Worm (Caenorhabditis elegans) whole organism, L4 larva: ENCODE data around the gene rib-1.

Experiments used
- F44E2.7 ChIP-seq: fragments of 200-800 bp; sonication (Bioruptor generic); IDR thresholded peaks from 2 replicates; pipeline ENCODE4 v2.1.2; 2022; ENCODE audit warnings: missing genetic modification characterization, missing compliant biosample characterization
- F49E8.2 ChIP-seq: sonication (generic microtip); optimal IDR thresholded peaks from 2 replicates; lab custom pipeline; 2016; ENCODE audit warnings: missing compliant biosample characterization, mild to moderate bottlenecking, missing genetic modification characterization, borderline replicate concordance
- T20F7.1 ChIP-seq: fragments of 200-800 bp; sonication (Bioruptor generic); optimal IDR thresholded peaks from 2 replicates; lab custom pipeline; 2018; ENCODE audit warnings: mild to moderate bottlenecking, missing genetic modification characterization, missing compliant biosample characterization
- Y105C5A.15 ChIP-seq: fragments of 200-800 bp; sonication (Bioruptor generic); IDR thresholded peaks from 2 replicates; pipeline ENCODE4 v1.3.6; 2022; ENCODE audit warnings: missing genetic modification characterization, missing compliant biosample characterization
- Y48G9A.11 ChIP-seq: fragments of 200-800 bp; sonication (Bioruptor generic); IDR thresholded peaks from 2 replicates; pipeline ENCODE4 v1.3.6; 2022; ENCODE audit warnings: missing genetic modification reagents, missing genetic modification characterization, missing compliant biosample characterization
- ZK546.5 ChIP-seq, 2 experiments: sonication (generic microtip); optimal IDR thresholded peaks; 2 replicates each; lab custom pipeline; 2017; ENCODE audit warnings: missing biosample characterization in 2 of 2, missing genetic modification characterization in 2 of 2
- aha-1 ChIP-seq: fragments of 150-350 bp; peaks from one replicate; lab custom pipeline; 2014; ENCODE audit warnings: missing biosample characterization, missing genetic modification characterization
- ama-1 ChIP-seq: fragments of 150-350 bp; optimal IDR thresholded peaks from 2 replicates; lab custom pipeline; 2014; ENCODE audit warnings: inconsistent platforms, mixed read lengths
- arid-1 ChIP-seq: fragments of 200-800 bp; sonication (Bioruptor generic); conservative IDR thresholded peaks from 2 replicates; pipeline ENCODE4 v1.3.6; 2022; ENCODE audit warnings: missing genetic modification reagents, missing genetic modification characterization, missing compliant biosample characterization
- attf-4 ChIP-seq: sonication (generic microtip); optimal IDR thresholded peaks from 3 replicates; lab custom pipeline; 2017; ENCODE audit warnings: missing biosample characterization, missing genetic modification characterization
- ceh-28 ChIP-seq: fragments of 150-350 bp; optimal IDR thresholded peaks from 2 replicates; lab custom pipeline; 2014; ENCODE audit warnings: missing biosample characterization, missing genetic modification reagents, missing genetic modification characterization
- ceh-32 ChIP-seq: sonication (generic microtip); optimal IDR thresholded peaks from 2 replicates; lab custom pipeline; 2016; ENCODE audit warnings: mild to moderate bottlenecking, missing genetic modification characterization, missing compliant biosample characterization; ENCODE audit not compliant: poor library complexity
- ctbp-1 ChIP-seq: fragments of 200-800 bp; sonication (Bioruptor generic); IDR thresholded peaks from 2 replicates; pipeline ENCODE4 v1.3.6; 2022; ENCODE audit warnings: missing genetic modification reagents, missing genetic modification characterization, missing compliant biosample characterization
- daf-12 ChIP-seq: fragments of 150-350 bp; optimal IDR thresholded peaks from 2 replicates; lab custom pipeline; 2014; ENCODE audit warnings: missing biosample characterization, missing genetic modification reagents, missing genetic modification characterization
- dmd-6 ChIP-seq: fragments of 200-800 bp; sonication (Bioruptor generic); IDR thresholded peaks from 2 replicates; pipeline ENCODE4 v1.3.6; 2022; ENCODE audit warnings: missing genetic modification reagents, missing genetic modification characterization, missing compliant biosample characterization
- dpl-1 ChIP-seq: fragments of 150-350 bp; optimal IDR thresholded peaks from 2 replicates; lab custom pipeline; 2014; ENCODE audit warnings: missing biosample characterization, missing genetic modification reagents, missing genetic modification characterization
- hif-1 ChIP-seq, 2 experiments: sonication (generic microtip); optimal IDR thresholded peaks; 2 replicates each; lab custom pipeline; 2016 to 2017; ENCODE audit warnings: missing compliant biosample characterization in 2 of 2, missing genetic modification characterization in 2 of 2, missing genetic modification reagents in 2 of 2, missing genotype in 2 of 2, mild to moderate bottlenecking in 1 of 2
- hlh-11 ChIP-seq: fragments of 200-800 bp; sonication (Bioruptor generic); optimal IDR thresholded peaks from 2 replicates; lab custom pipeline; 2018; ENCODE audit warnings: mild to moderate bottlenecking, missing genetic modification characterization, missing compliant biosample characterization
- hlh-30 ChIP-seq: sonication (generic microtip); optimal IDR thresholded peaks from 2 replicates; lab custom pipeline; 2017; ENCODE audit warnings: antibody characterized with exemption, mild to moderate bottlenecking, missing genetic modification characterization, missing compliant biosample characterization; ENCODE audit not compliant: insufficient read depth
- jun-1 ChIP-seq: fragments of 150-350 bp; optimal IDR thresholded peaks from 2 replicates; lab custom pipeline; 2014; ENCODE audit warnings: missing biosample characterization, missing genetic modification reagents, missing genetic modification characterization
- lin-15B ChIP-seq: fragments of 150-350 bp; sonication (generic microtip); optimal IDR thresholded peaks from 3 replicates; lab custom pipeline; 2014; ENCODE audit warnings: missing biosample characterization, missing genetic modification characterization
- lin-29 ChIP-seq: fragments of 200-800 bp; sonication (Bioruptor generic); IDR thresholded peaks from 2 replicates; pipeline ENCODE4 v1.3.6; 2022; ENCODE audit warnings: missing genetic modification reagents, missing genetic modification characterization, missing compliant biosample characterization
- lin-38 ChIP-seq: fragments of 200-800 bp; sonication (Bioruptor generic); IDR thresholded peaks from 2 replicates; pipeline ENCODE4 v1.3.6; 2022; ENCODE audit warnings: missing genetic modification reagents, missing genetic modification characterization, missing compliant biosample characterization
- lir-3 ChIP-seq: sonication (generic microtip); optimal IDR thresholded peaks from 2 replicates; lab custom pipeline; 2016; ENCODE audit warnings: mild to moderate bottlenecking, missing genetic modification characterization, missing compliant biosample characterization
- mes-2 ChIP-seq: sonication (generic microtip); optimal IDR thresholded peaks from 2 replicates; lab custom pipeline; 2016; ENCODE audit warnings: missing genotype, mild to moderate bottlenecking, missing genetic modification characterization, missing compliant biosample characterization; ENCODE audit not compliant: poor library complexity, severe bottlenecking
- nhr-102 ChIP-seq: sonication (generic microtip); optimal IDR thresholded peaks from 2 replicates; lab custom pipeline; 2016; ENCODE audit warnings: mild to moderate bottlenecking, missing genetic modification characterization, moderate library complexity, missing compliant biosample characterization
- nhr-11 ChIP-seq: fragments of 150-350 bp; optimal IDR thresholded peaks from 2 replicates; lab custom pipeline; 2014; ENCODE audit warnings: missing biosample characterization, missing genetic modification characterization
- nhr-111 ChIP-seq: fragments of 200-800 bp; sonication (Bioruptor generic); optimal IDR thresholded peaks from 2 replicates; lab custom pipeline; 2018; ENCODE audit warnings: mild to moderate bottlenecking, missing genetic modification characterization, missing compliant biosample characterization
- nhr-42 ChIP-seq: fragments of 200-800 bp; sonication (Bioruptor generic); IDR thresholded peaks from 2 replicates; pipeline ENCODE4 v1.3.6; 2022; ENCODE audit warnings: missing genetic modification characterization, missing compliant biosample characterization
- pqm-1 ChIP-seq: sonication (generic microtip); optimal IDR thresholded peaks from 2 replicates; lab custom pipeline; 2017; ENCODE audit warnings: missing biosample characterization, missing genetic modification characterization
- rbr-2 ChIP-seq: sonication (generic microtip); optimal IDR thresholded peaks from 2 replicates; lab custom pipeline; 2016; ENCODE audit warnings: missing genotype, missing genetic modification characterization, missing compliant biosample characterization
- set-16 ChIP-seq: fragments of 200-800 bp; sonication (Bioruptor generic); IDR thresholded peaks from 2 replicates; pipeline ENCODE4 v1.3.6; 2022; ENCODE audit warnings: missing genetic modification reagents, missing genetic modification characterization, missing compliant biosample characterization
- skn-1 ChIP-seq: fragments of 150-350 bp; optimal IDR thresholded peaks from 2 replicates; lab custom pipeline; 2014; ENCODE audit warnings: missing biosample characterization, missing genetic modification characterization
- snpc-1.2 ChIP-seq: fragments of 200-800 bp; sonication (Bioruptor generic); IDR thresholded peaks from 2 replicates; pipeline ENCODE4 v1.3.6; 2022; ENCODE audit warnings: missing genetic modification reagents, missing genetic modification characterization, missing compliant biosample characterization
- spr-3 ChIP-seq: fragments of 200-800 bp; sonication (Bioruptor generic); optimal IDR thresholded peaks from 2 replicates; lab custom pipeline; 2018; ENCODE audit warnings: mild to moderate bottlenecking, missing genetic modification characterization, missing compliant biosample characterization
- unc-130 ChIP-seq: sonication (generic microtip); optimal IDR thresholded peaks from 2 replicates; lab custom pipeline; 2016; ENCODE audit warnings: missing genetic modification reagents, missing genetic modification characterization, missing compliant biosample characterization
- unc-62 ChIP-seq, 3 experiments: fragments of 150-350 bp in 1 of 3; sonication (generic microtip); optimal IDR thresholded peaks in 2 of 3; peaks in 1 of 3; 1 replicate in 1 of 3; 2 replicates in 2 of 3; lab custom pipeline; 2014 to 2017; ENCODE audit warnings: missing biosample characterization in 3 of 3, missing genetic modification characterization in 3 of 3, missing genetic modification reagents in 3 of 3, missing genotype in 1 of 3
- zag-1 ChIP-seq: fragments of 150-350 bp; optimal IDR thresholded peaks from 2 replicates; lab custom pipeline; 2014; ENCODE audit warnings: missing biosample characterization, missing genetic modification characterization
- zfp-3 ChIP-seq: fragments of 200-800 bp; sonication (Bioruptor generic); conservative IDR thresholded peaks from 2 replicates; pipeline ENCODE4 v1.3.6; 2022; ENCODE audit warnings: missing genetic modification reagents, missing genetic modification characterization, missing compliant biosample characterization
- zip-2 ChIP-seq: fragments of 150-350 bp; optimal IDR thresholded peaks from 2 replicates; lab custom pipeline; 2014; ENCODE audit warnings: missing biosample characterization, missing genetic modification characterization
- ztf-7 ChIP-seq: fragments of 150-350 bp; optimal IDR thresholded peaks from 2 replicates; lab custom pipeline; 2014; ENCODE audit warnings: missing biosample characterization, missing genetic modification characterization

The rib-1 gene

ce11 chrIV:11549694-11550093 is 28.9 kb upstream of the rib-1 start (continued):
- no peak for TF ChIP-seq skn-1 (tag; lab: Kevin White, UChicago)
- TF ChIP-seq ZK546.5 (tag; optimal IDR thresholded peaks at IDR 0.05; lab: Kevin White, UChicago), result no peak
- TF ChIP-seq Y105C5A.15 (GFP tag; lab: Robert Waterston, UW), result peak; percentile 39; the same call in 1 of the 2 replicates
- TF ChIP-seq ctbp-1 (GFP tag; lab: Robert Waterston, UW), result peak; percentile 81
- peak; percentile 29 for TF ChIP-seq pqm-1 (tag; lab: Kevin White, UChicago)
- no peak for TF ChIP-seq ceh-32 (tag; lab: Kevin White, UChicago)
- TF ChIP-seq hif-1 (tag; optimal IDR thresholded peaks at IDR 0.05; lab: Kevin White, UChicago), result no peak
- peak; percentile 71 for TF ChIP-seq dmd-6
- peak; percentile 61 for TF ChIP-seq lir-3
- TF ChIP-seq dpl-1 (GFP tag; lab: Kevin White, UChicago), result peak; percentile 38
- no peak for TF ChIP-seq zag-1
- TF ChIP-seq ceh-28 (tag; lab: Kevin White, UChicago), result no peak

DNA sequence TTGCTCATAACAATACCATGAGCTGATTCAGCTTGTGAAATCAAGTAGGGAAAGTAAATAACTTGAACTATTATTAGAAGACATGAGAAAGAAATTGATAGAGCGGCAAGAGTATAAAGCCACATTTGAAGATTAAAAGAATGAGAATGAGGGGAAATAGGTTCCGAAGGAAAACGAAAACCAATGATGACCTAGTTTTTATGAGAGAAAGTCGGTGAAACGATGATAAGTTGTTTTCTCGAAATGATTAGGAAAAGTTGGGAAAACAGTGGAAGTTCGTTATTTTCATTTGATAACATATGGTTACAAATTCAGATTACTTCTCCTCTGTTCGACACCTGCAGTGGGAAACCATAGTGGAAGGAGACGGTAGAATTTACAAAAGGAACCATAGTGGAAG is 26.8 kb upstream of the rib-1 start, which contains the start of gene col-128:
Gene col-128 (minus strand): TSS at position 148 of the 400 bp plus-strand sequence.
- TF ChIP-seq lin-38 (GFP tag; lab: Robert Waterston, UW) (no peak), lir-3 (no peak), Y48G9A.11 (GFP tag; lab: Robert Waterston, UW) (no peak), jun-1 (tag; lab: Kevin White, UChicago) (no peak), ceh-32 (tag; lab: Kevin White, UChicago) (no peak), nhr-42 (GFP tag; lab: Robert Waterston, UW) (no peak), unc-62 (GFP tag; optimal IDR thresholded peaks at IDR 0.05 in 1 of 2; lab: Kevin White, UChicago) (no peak), unc-62 (tag; optimal IDR thresholded peaks at IDR 0.05; lab: Kevin White, UChicago) (no peak), F44E2.7 (GFP tag; lab: Robert Waterston, UW) (no peak), zip-2 (tag; lab: Kevin White, UChicago) (no peak), zag-1 (no peak), rbr-2 (tag; lab: Kevin White, UChicago) (no peak), attf-4 (tag; lab: Kevin White, UChicago) (no peak), daf-12 (no peak)

ce11 chrIV:11561677-11562076 is 16.9 kb upstream of the rib-1 start, which contains the start of gene F12F6.7:
F12F6.7 (minus strand) TSS chrIV:11561833.
- TF ChIP-seq mes-2 (tag; lab: Kevin White, UChicago) (no peak), aha-1 (tag; lab: Kevin White, UChicago) (peak; percentile 13), unc-130 (GFP tag; lab: Kevin White, UChicago) (no peak), F49E8.2 (tag; lab: Kevin White, UChicago) (peak; percentile 28), ama-1 (lab: Kevin White, UChicago) (peak; percentile 6), dpl-1 (GFP tag; lab: Kevin White, UChicago) (peak; percentile 21), T20F7.1 (GFP tag; lab: Kevin White, UChicago) (peak; percentile 1)

DNA sequence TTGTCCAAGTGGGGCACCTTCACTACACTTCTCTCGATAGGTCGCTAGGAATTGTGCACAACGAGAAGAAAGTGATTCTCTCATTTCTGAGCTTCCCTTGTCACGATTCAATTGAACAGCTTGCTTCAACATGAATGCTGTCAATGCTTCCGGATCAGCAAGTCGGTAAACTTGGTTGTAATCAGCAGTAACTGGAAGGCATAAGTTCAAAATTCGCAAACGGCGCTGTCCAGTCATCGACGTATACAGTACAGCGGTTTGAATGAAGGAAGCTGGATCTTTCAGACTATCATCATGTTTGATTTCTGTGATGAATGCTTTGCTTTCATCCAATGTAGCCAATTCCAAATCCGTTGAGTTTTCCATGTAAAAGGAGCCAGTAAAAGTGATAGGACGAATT is 15.5 kb upstream of the rib-1 start:
- peak; percentile 94 for TF ChIP-seq aha-1 (tag; lab: Kevin White, UChicago)
- no peak for TF ChIP-seq hlh-30

DNA sequence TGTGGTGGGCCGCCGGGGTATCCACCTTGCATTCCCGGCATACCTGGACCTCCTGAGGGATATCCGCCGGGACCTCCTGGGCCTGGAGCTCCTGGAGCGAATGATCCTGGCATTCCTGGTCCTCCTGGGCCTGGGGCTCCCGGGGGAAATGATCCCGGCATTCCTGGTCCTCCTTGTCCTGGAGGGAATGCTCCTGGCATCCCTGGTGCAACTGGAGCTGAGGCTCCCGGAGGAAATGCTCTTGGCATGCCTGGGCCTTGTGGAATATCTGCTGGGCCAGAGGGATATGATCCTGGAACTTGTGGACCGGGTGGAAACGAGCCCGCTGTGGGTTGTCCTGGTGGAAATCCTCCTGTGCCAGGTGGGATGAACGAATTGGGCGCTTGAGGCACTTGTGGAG is 13.6 kb upstream of the rib-1 start:
- no peak for TF ChIP-seq rbr-2 (tag; lab: Kevin White, UChicago)
- TF ChIP-seq Y48G9A.11 (GFP tag; lab: Robert Waterston, UW), result 0 out of 2 replicates have a peak, but pooled peaks have one; percentile 14
- TF ChIP-seq aha-1 (tag; lab: Kevin White, UChicago), result peak; percentile 0
- TF ChIP-seq set-16, result peak; percentile 96

DNA sequence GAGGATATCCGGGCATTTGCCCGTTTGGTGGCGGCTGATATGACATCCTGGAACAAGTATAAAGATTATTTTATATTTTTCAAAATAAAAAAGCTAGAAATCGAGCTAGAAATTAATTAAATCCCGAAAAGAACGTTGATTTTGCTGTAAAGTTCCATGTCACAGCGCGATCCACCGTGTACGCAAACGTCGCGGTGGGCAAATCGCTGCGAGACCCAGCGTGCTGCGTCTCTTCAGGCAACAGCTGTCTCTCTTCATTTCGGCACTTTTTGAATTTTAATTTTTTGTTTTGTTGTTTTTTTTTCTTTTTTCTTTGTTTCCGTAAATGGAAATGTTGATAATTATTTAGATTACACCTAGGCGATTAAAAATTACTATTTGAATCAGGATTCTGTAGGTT is 12.4 kb upstream of the rib-1 start, which contains the start of gene sec-24.1:
Gene sec-24.1 (minus strand): TSS at position 49 of the 400 bp plus-strand sequence.
- no peak for TF ChIP-seq nhr-111 (GFP tag; lab: Kevin White, UChicago)
- 0 out of 2 replicates have a peak, but pooled peaks have one; percentile 16 for TF ChIP-seq snpc-1.2 (GFP tag; lab: Robert Waterston, UW)
- TF ChIP-seq nhr-11 (tag; lab: Kevin White, UChicago), result peak; percentile 46
- TF ChIP-seq lin-29 (GFP tag; lab: Robert Waterston, UW), result peak; percentile 62; the same call in 1 of the 2 replicates
- peak; percentile 91 for TF ChIP-seq nhr-102 (tag; lab: Kevin White, UChicago)
- TF ChIP-seq zfp-3 (GFP tag; lab: Robert Waterston, UW), result 0 out of 2 replicates have a peak, but pooled peaks have one; percentile 55
- peak; percentile 96 for TF ChIP-seq hlh-11 (tag; lab: Kevin White, UChicago)
- TF ChIP-seq zag-1, result peak; percentile 5
- TF ChIP-seq arid-1 (GFP tag; lab: Robert Waterston, UW), result peak; percentile 77
- no peak for TF ChIP-seq F49E8.2 (tag; lab: Kevin White, UChicago)
- peak; percentile 28 for TF ChIP-seq spr-3
- TF ChIP-seq ztf-7, result peak; percentile 73
- TF ChIP-seq lin-15B (tag; lab: Kevin White, UChicago), result no peak
- peak; percentile 93 for TF ChIP-seq mes-2 (tag; lab: Kevin White, UChicago)
